Fruit fly (Drosophila melanogaster) whole organism, embryonic: ENCODE results near the gene Hmr.

Experiments used
- Abd-B ChIP-seq: fragments of 200-800 bp; sonication (Bioruptor generic); optimal IDR thresholded peaks from 2 replicates; lab custom pipeline; 2018; ENCODE audit warnings: missing biosample characterization, mild to moderate bottlenecking, missing genetic modification characterization, moderate library complexity
- Ada2b ChIP-seq: fragments of 200-800 bp; sonication (Bioruptor generic); IDR thresholded peaks from 2 replicates; pipeline ENCODE4 v1.3.6; 2022; ENCODE audit warnings: missing biosample characterization, missing genetic modification characterization
- CG10543 ChIP-seq: fragments of 200-800 bp; sonication (Bioruptor generic); optimal IDR thresholded peaks from 3 replicates; lab custom pipeline; 2017; ENCODE audit warnings: missing biosample characterization, mild to moderate bottlenecking, missing genetic modification characterization, moderate library complexity
- CG11695 ChIP-seq: fragments of 200-800 bp; sonication (Bioruptor generic); IDR thresholded peaks from 3 replicates; pipeline ENCODE4 v1.3.6; 2022; ENCODE audit warnings: missing biosample characterization, missing genetic modification characterization
- CG12071 ChIP-seq: fragments of 200-800 bp; sonication (Bioruptor generic); optimal IDR thresholded peaks from 3 replicates; lab custom pipeline; 2018; ENCODE audit warnings: missing biosample characterization, mild to moderate bottlenecking, missing genetic modification characterization
- CG12155 ChIP-seq: fragments of 200-800 bp; sonication (Bioruptor generic); optimal IDR thresholded peaks from 3 replicates; lab custom pipeline; 2016; ENCODE audit warnings: missing biosample characterization, missing genetic modification characterization
- CG15073 ChIP-seq: fragments of 200-800 bp; sonication (Bioruptor generic); optimal IDR thresholded peaks from 2 replicates; lab custom pipeline; 2016; ENCODE audit warnings: missing biosample characterization, missing genetic modification characterization
- CG16815 ChIP-seq: fragments of 200-800 bp; sonication (Bioruptor generic); optimal IDR thresholded peaks from 3 replicates; lab custom pipeline; 2017; ENCODE audit warnings: missing biosample characterization, mild to moderate bottlenecking, missing genetic modification characterization
- CG16863 ChIP-seq: fragments of 200-800 bp; sonication (Bioruptor generic); optimal IDR thresholded peaks from 3 replicates; lab custom pipeline; 2016; ENCODE audit warnings: missing biosample characterization, missing genetic modification characterization
- CG17361 ChIP-seq: fragments of 200-800 bp; sonication (Bioruptor generic); IDR thresholded peaks from 3 replicates; pipeline ENCODE4 v1.3.6; 2022; ENCODE audit warnings: missing biosample characterization, missing genetic modification characterization
- CG18011 ChIP-seq: fragments of 200-800 bp; sonication (Bioruptor generic); optimal IDR thresholded peaks from 2 replicates; lab custom pipeline; 2017; ENCODE audit warnings: missing biosample characterization, missing genetic modification characterization, mild to moderate bottlenecking, moderate library complexity, missing genotype
- CG18619 ChIP-seq: fragments of 200-800 bp; sonication (Bioruptor generic); optimal IDR thresholded peaks from 3 replicates; lab custom pipeline; 2017; ENCODE audit warnings: missing biosample characterization, mild to moderate bottlenecking, missing genetic modification characterization
- CG30020 ChIP-seq: fragments of 200-800 bp; optimal IDR thresholded peaks from 2 replicates; lab custom pipeline; 2019; ENCODE audit warnings: missing biosample characterization, mild to moderate bottlenecking, missing genetic modification characterization, moderate library complexity
- CG31365 ChIP-seq: fragments of 200-800 bp; sonication (Bioruptor generic); optimal IDR thresholded peaks from 2 replicates; lab custom pipeline; 2018; ENCODE audit warnings: missing biosample characterization, mild to moderate bottlenecking, missing genetic modification characterization
- CG3838 ChIP-seq: fragments of 200-800 bp; sonication (Bioruptor generic); optimal IDR thresholded peaks from 3 replicates; lab custom pipeline; 2016; ENCODE audit warnings: missing biosample characterization, missing genetic modification characterization
- CG6689 ChIP-seq: fragments of 200-800 bp; sonication (Bioruptor generic); IDR thresholded peaks from 2 replicates; pipeline ENCODE4 v1.3.6; 2022; ENCODE audit warnings: missing biosample characterization, missing genetic modification characterization
- CG6765 ChIP-seq: fragments of 200-800 bp; sonication (Bioruptor generic); optimal IDR thresholded peaks from 3 replicates; lab custom pipeline; 2017; ENCODE audit warnings: missing biosample characterization, mild to moderate bottlenecking, missing genetic modification characterization
- CG7963 ChIP-seq: fragments of 200-800 bp; sonication (Bioruptor generic); IDR thresholded peaks from 3 replicates; pipeline ENCODE4 v1.3.6; 2022; ENCODE audit warnings: missing biosample characterization, missing genetic modification characterization; ENCODE audit not compliant: partially characterized antibody
- CG8924 ChIP-seq: fragments of 200-800 bp; optimal IDR thresholded peaks from 3 replicates; lab custom pipeline; 2019; ENCODE audit warnings: missing biosample characterization, mild to moderate bottlenecking, missing genetic modification characterization, moderate library complexity
- CG9609 ChIP-seq: fragments of 200-800 bp; sonication (Bioruptor generic); optimal IDR thresholded peaks from 3 replicates; lab custom pipeline; 2016; ENCODE audit warnings: missing biosample characterization, missing genetic modification characterization
- Chrac-16 ChIP-seq: fragments of 200-800 bp; sonication (Bioruptor generic); optimal IDR thresholded peaks from 3 replicates; lab custom pipeline; 2016; ENCODE audit warnings: missing biosample characterization, missing genetic modification characterization
- CkIIα-i1 ChIP-seq: fragments of 200-800 bp; sonication (Bioruptor generic); IDR thresholded peaks from 2 replicates; pipeline ENCODE4 v1.3.6; 2022; ENCODE audit warnings: missing biosample characterization, missing genetic modification characterization
- E2f1 ChIP-seq: fragments of 200-800 bp; sonication (Bioruptor generic); IDR thresholded peaks from 2 replicates; pipeline ENCODE4 v1.3.6; 2022; ENCODE audit warnings: missing biosample characterization, missing genetic modification characterization
- Gug ChIP-seq: fragments of 200-800 bp; sonication (Bioruptor generic); IDR thresholded peaks from 4 replicates; pipeline ENCODE4 v1.3.6; 2022; ENCODE audit warnings: missing biosample characterization, missing genetic modification characterization
- HLH54F ChIP-seq: fragments of 200-800 bp; sonication (Bioruptor generic); optimal IDR thresholded peaks from 3 replicates; lab custom pipeline; 2016; ENCODE audit warnings: missing biosample characterization, missing genetic modification characterization
- Hsf ChIP-seq: fragments of 200-800 bp; sonication (Bioruptor generic); optimal IDR thresholded peaks from 3 replicates; lab custom pipeline; 2016; ENCODE audit warnings: missing biosample characterization, missing genetic modification characterization
- Jarid2 ChIP-seq: fragments of 200-800 bp; sonication (Bioruptor generic); optimal IDR thresholded peaks from 3 replicates; lab custom pipeline; 2017; ENCODE audit warnings: mild to moderate bottlenecking, missing biosample characterization, missing genetic modification reagents, missing genetic modification characterization
- MBD-R2 ChIP-seq: fragments of 200-800 bp; sonication (Bioruptor generic); IDR thresholded peaks from 2 replicates; pipeline ENCODE4 v1.3.6; 2022; ENCODE audit warnings: missing biosample characterization, missing genetic modification characterization
- Stat92E ChIP-seq, 3 experiments: fragments of >200 bp in 2 of 3; fragments of 200-800 bp in 1 of 3; sonication (Bioruptor generic) in 1 of 3; optimal IDR thresholded peaks; 2 replicates each; lab custom pipeline; 2017 to 2019; ENCODE audit warnings: missing biosample characterization in 3 of 3, missing genetic modification characterization in 3 of 3, mild to moderate bottlenecking in 1 of 3, moderate library complexity in 1 of 3
- Trl ChIP-seq, 3 experiments: fragments of >200 bp in 2 of 3; fragments of 200-800 bp in 1 of 3; sonication (Bioruptor generic) in 1 of 3; optimal IDR thresholded peaks; 2 replicates in 1 of 3; 3 replicates in 2 of 3; lab custom pipeline; 2016 to 2017; ENCODE audit warnings: missing biosample characterization in 1 of 3, missing genetic modification characterization in 1 of 3
- bbx ChIP-seq: fragments of 200-800 bp; sonication (Bioruptor generic); IDR thresholded peaks from 2 replicates; pipeline ENCODE4 v1.3.6; 2022; ENCODE audit warnings: missing biosample characterization, missing genetic modification characterization; ENCODE audit not compliant: partially characterized antibody
- ci ChIP-seq: fragments of 200-800 bp; sonication (Bioruptor generic); IDR thresholded peaks from 3 replicates; pipeline ENCODE4 v1.3.6; 2022; ENCODE audit warnings: missing biosample characterization, missing genetic modification characterization
- croc ChIP-seq: fragments of 200-800 bp; sonication (Bioruptor generic); conservative IDR thresholded peaks from 3 replicates; pipeline ENCODE4 v1.3.6; 2022; ENCODE audit warnings: missing biosample characterization, missing genetic modification characterization
- cwo ChIP-seq: fragments of 200-800 bp; sonication (Bioruptor generic); optimal IDR thresholded peaks from 3 replicates; lab custom pipeline; 2017; ENCODE audit warnings: missing biosample characterization, missing genetic modification characterization, mild to moderate bottlenecking, moderate library complexity, missing genetic modification reagents
- dysf ChIP-seq: fragments of 200-800 bp; sonication (Bioruptor generic); IDR thresholded peaks from 3 replicates; pipeline ENCODE4 v1.3.6; 2022; ENCODE audit warnings: missing biosample characterization, missing genetic modification characterization
- fru ChIP-seq: fragments of >200 bp; optimal IDR thresholded peaks from 2 replicates; lab custom pipeline; 2017
- gsb ChIP-seq: fragments of 200-800 bp; sonication (Bioruptor generic); IDR thresholded peaks from 2 replicates; pipeline ENCODE4 v1.3.6; 2022; ENCODE audit warnings: missing biosample characterization, missing genetic modification characterization
- insv ChIP-seq, 2 experiments: fragments of 200-800 bp; sonication (Bioruptor generic); optimal IDR thresholded peaks; 3 replicates each; lab custom pipeline; 2016 to 2018; ENCODE audit warnings: missing biosample characterization in 2 of 2, missing genetic modification characterization in 2 of 2
- ken ChIP-seq: fragments of 200-800 bp; sonication (Bioruptor generic); IDR thresholded peaks from 3 replicates; pipeline ENCODE4 v1.3.6; 2022; ENCODE audit warnings: missing biosample characterization, missing genetic modification characterization
- lab ChIP-seq: fragments of 200-800 bp; sonication (Bioruptor generic); optimal IDR thresholded peaks from 3 replicates; lab custom pipeline; 2017; ENCODE audit warnings: missing biosample characterization, missing genetic modification characterization, mild to moderate bottlenecking, moderate library complexity, missing genetic modification reagents
- pan ChIP-seq, 4 experiments: fragments of >200 bp in 3 of 4; fragments of 200-800 bp in 1 of 4; sonication (Bioruptor generic) in 1 of 4; optimal IDR thresholded peaks in 3 of 4; IDR thresholded peaks in 1 of 4; 2 replicates each; pipeline versions ENCODE4 v1.3.6 to Lab custom; 2017 to 2022; ENCODE audit warnings: missing biosample characterization in 2 of 4, missing genetic modification characterization in 2 of 4, mixed read lengths in 1 of 4
- sqz ChIP-seq: fragments of 200-800 bp; sonication (Bioruptor generic); optimal IDR thresholded peaks from 3 replicates; lab custom pipeline; 2018; ENCODE audit warnings: missing biosample characterization, mild to moderate bottlenecking, missing genetic modification characterization
- sug ChIP-seq: fragments of 200-800 bp; optimal IDR thresholded peaks from 2 replicates; lab custom pipeline; 2019; ENCODE audit warnings: missing biosample characterization, mild to moderate bottlenecking, missing genetic modification characterization, moderate library complexity
- tap ChIP-seq: fragments of 200-800 bp; optimal IDR thresholded peaks from 3 replicates; lab custom pipeline; 2019; ENCODE audit warnings: missing biosample characterization, mild to moderate bottlenecking, missing genetic modification characterization, moderate library complexity
- tgo ChIP-seq: fragments of 200-800 bp; sonication (Bioruptor generic); IDR thresholded peaks from 3 replicates; pipeline ENCODE4 v1.3.6; 2022; ENCODE audit warnings: missing biosample characterization, missing genetic modification characterization
- wdn ChIP-seq: fragments of 200-800 bp; sonication (Bioruptor generic); IDR thresholded peaks from 2 replicates; pipeline ENCODE4 v1.3.6; 2022; ENCODE audit warnings: missing biosample characterization, missing genetic modification characterization
- wor ChIP-seq: fragments of 200-800 bp; sonication (Bioruptor generic); IDR thresholded peaks from 2 replicates; pipeline ENCODE4 v1.3.6; 2022; ENCODE audit warnings: missing biosample characterization, missing genetic modification characterization
- zen2 ChIP-seq: fragments of 200-800 bp; sonication (Bioruptor generic); IDR thresholded peaks from 3 replicates; pipeline ENCODE4 v1.3.6; 2022; ENCODE audit warnings: missing biosample characterization, missing genetic modification characterization; ENCODE audit not compliant: partially characterized antibody

Gene Hmr

dm6 chrX:10600254-10600916 lies 4.7 kb upstream of the Hmr start (continued):
- TF ChIP-seq CG18011 (peak; percentile 31), MBD-R2 (GFP tag; lab: Robert Waterston, UW) (peak; percentile 26; the same call in 1 of the 2 replicates), Stat92E (GFP tag; optimal IDR thresholded peaks at IDR 0.05; lab: Kevin White, UChicago) (no peak), ken (GFP tag; lab: Robert Waterston, UW) (peak; percentile 71), tgo (peak; percentile 74; the same call in 2 of the 3 replicates), CG3838 (no peak), CG7963 (GFP tag; lab: Robert Waterston, UW) (no peak), Jarid2 (GFP tag; lab: Kevin White, UChicago) (no peak), CG12155 (GFP tag; lab: Kevin White, UChicago) (peak; percentile 15), CG6765 (no peak), CG10543 (GFP tag; lab: Kevin White, UChicago) (no peak), Abd-B (GFP tag; lab: Kevin White, UChicago) (peak; percentile 0), Chrac-16 (GFP tag; lab: Kevin White, UChicago) (peak; percentile 27), Gug (peak; percentile 69; the same call in 3 of the 4 replicates), CG9609 (GFP tag; lab: Kevin White, UChicago) (peak; percentile 24), ci (GFP tag; lab: Robert Waterston, UW) (peak; percentile 82), CkIIα-i1 (GFP tag; lab: Robert Waterston, UW) (no peak), HLH54F (GFP tag; lab: Kevin White, UChicago) (no peak), E2f1 (peak; percentile 50; the same call in 1 of the 2 replicates), Trl (optimal IDR thresholded peaks at IDR 0.05; lab: Kevin White, UChicago) (no peak), Trl (GFP tag; optimal IDR thresholded peaks at IDR 0.05; lab: Kevin White, UChicago) (peak; percentile 14), pan (optimal IDR thresholded peaks at IDR 0.05; lab: Kevin White, UChicago) (no peak), pan (GFP tag; optimal IDR thresholded peaks at IDR 0.05 in 1 of 2, IDR thresholded peaks at IDR 0.05 in 1 of 2) (peak in 1 of 2 experiments; percentile 79), tap (peak; percentile 49), bbx (GFP tag; lab: Robert Waterston, UW) (no peak), CG31365 (tag; lab: Kevin White, UChicago) (no peak), CG11695 (0 out of 3 replicates have a peak, but pooled peaks have one; percentile 41), CG17361 (GFP tag; lab: Robert Waterston, UW) (peak; percentile 39; the same call in 2 of the 3 replicates), cwo (GFP tag; lab: Kevin White, UChicago) (peak; percentile 4), CG18619 (GFP tag; lab: Kevin White, UChicago) (no peak), wdn (GFP tag; lab: Robert Waterston, UW) (0 out of 2 replicates have a peak, but pooled peaks have one; percentile 14), zen2 (no peak), CG16815 (GFP tag; lab: Kevin White, UChicago) (peak; percentile 21), CG30020 (tag; lab: Kevin White, UChicago) (no peak), dysf (GFP tag; lab: Robert Waterston, UW) (peak; percentile 72), Ada2b (GFP tag; lab: Robert Waterston, UW) (peak; percentile 71), wor (GFP tag; lab: Robert Waterston, UW) (no peak), croc (GFP tag; lab: Robert Waterston, UW) (peak; percentile 31; the same call in 2 of the 3 replicates), CG16863 (GFP tag; lab: Kevin White, UChicago) (no peak), fru (lab: Kevin White, UChicago) (no peak), CG6689 (GFP tag; lab: Robert Waterston, UW) (0 out of 2 replicates have a peak, but pooled peaks have one; percentile 20), gsb (GFP tag; lab: Robert Waterston, UW) (no peak; the same call in 1 of the 2 replicates), CG15073 (GFP tag; lab: Kevin White, UChicago) (no peak), CG8924 (tag; lab: Kevin White, UChicago) (peak; percentile 23), CG12071 (peak; percentile 12), Hsf (GFP tag; lab: Kevin White, UChicago) (peak; percentile 54), sqz (no peak), sug (peak; percentile 91), lab (GFP tag; lab: Kevin White, UChicago) (peak; percentile 66), insv (GFP tag; optimal IDR thresholded peaks at IDR 0.05; lab: Kevin White, UChicago) (no peak)
